Fruit fly (Drosophila melanogaster): ENCODE data around the gene CG33995.

DNA sequence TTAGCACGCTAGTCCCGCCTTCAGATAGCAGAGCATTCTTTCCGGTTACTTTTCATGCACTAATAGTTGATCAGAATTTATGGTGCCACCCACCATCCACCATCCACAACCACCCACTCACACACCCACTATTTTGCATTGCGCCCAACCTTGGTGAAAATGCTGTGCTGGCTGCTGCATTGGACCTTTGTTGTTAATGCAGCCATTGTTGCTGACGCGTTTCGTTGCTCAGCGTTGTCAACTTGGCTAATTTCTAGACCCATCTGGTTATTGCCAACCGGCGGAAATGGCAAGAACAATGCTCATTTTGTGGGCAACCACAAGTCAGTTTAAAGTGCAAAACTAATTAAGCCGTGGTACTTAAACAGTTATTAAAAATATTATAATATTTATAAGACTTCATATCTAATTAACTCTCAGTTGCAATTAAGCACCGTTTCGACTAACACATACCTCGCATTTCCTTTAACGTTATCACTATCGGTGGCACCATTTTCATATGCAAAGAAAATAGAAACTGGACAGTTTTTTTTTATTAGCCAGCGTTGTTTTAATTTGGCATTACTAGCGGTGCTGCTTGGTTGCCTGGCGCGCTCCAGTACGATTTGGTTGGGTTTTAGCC lies 45.7 kb downstream of the CG33995 start:
- TF ChIP-seq CG1620 (GFP tag; optimal IDR thresholded peaks at IDR 0.05) (no peak), cnc (optimal IDR thresholded peaks at IDR 0.05) (no peak), CG33017 (tag; optimal IDR thresholded peaks at IDR 0.05) (no peak), CG7045 (GFP tag; optimal IDR thresholded peaks at IDR 0.05) (no peak), CG5204 (GFP tag; optimal IDR thresholded peaks at IDR 0.05) (no peak), CG12768 (GFP tag; optimal IDR thresholded peaks at IDR 0.05) (no peak), CG14711 (tag; optimal IDR thresholded peaks at IDR 0.05) (no peak), toe (GFP tag; optimal IDR thresholded peaks at IDR 0.05) (no peak), kay (GFP tag; ENCODE audit: borderline replicate concordance) (no peak), cic (GFP tag; optimal IDR thresholded peaks at IDR 0.05) (no peak), pad (GFP tag; optimal IDR thresholded peaks at IDR 0.05) (no peak), bab1 (GFP tag; optimal IDR thresholded peaks at IDR 0.05) (no peak)

Data from whole organism, adult.